Fruit fly (Drosophila melanogaster) whole organism, wandering third instar larva: ENCODE data around the gene Ir62a.

Experiments
- Hr83 ChIP-seq: fragments of 200-300 bp; sonication (Bioruptor generic); optimal IDR thresholded peaks from 2 replicates; lab custom pipeline; 2016; ENCODE audit warnings: missing biosample characterization, mild to moderate bottlenecking, missing genetic modification characterization, moderate library complexity; ENCODE audit not compliant: poor library complexity, severe bottlenecking
- Mio ChIP-seq: sonication (Bioruptor generic); optimal IDR thresholded peaks from 2 replicates; lab custom pipeline; 2016; ENCODE audit warnings: missing biosample characterization, missing genetic modification characterization
- ey ChIP-seq: fragments of 200-800 bp; sonication (Bioruptor generic); optimal IDR thresholded peaks from 2 replicates; lab custom pipeline; 2016; ENCODE audit warnings: missing biosample characterization, missing genetic modification characterization
- h ChIP-seq: fragments of 200-800 bp; sonication (Bioruptor generic); optimal IDR thresholded peaks from 3 replicates; lab custom pipeline; 2016; ENCODE audit warnings: missing biosample characterization, mild to moderate bottlenecking, missing genetic modification characterization
- psq ChIP-seq: fragments of 200-800 bp; sonication (Bioruptor generic); optimal IDR thresholded peaks from 3 replicates; lab custom pipeline; 2017; ENCODE audit warnings: missing biosample characterization, mild to moderate bottlenecking, missing genetic modification characterization, moderate library complexity
- sv ChIP-seq: fragments of 200-800 bp; sonication (Bioruptor generic); optimal IDR thresholded peaks from 3 replicates; lab custom pipeline; 2016; ENCODE audit warnings: missing biosample characterization, missing genetic modification characterization
- woc ChIP-seq: sonication (Bioruptor generic); optimal IDR thresholded peaks from 2 replicates; lab custom pipeline; 2016; ENCODE audit warnings: missing biosample characterization, mild to moderate bottlenecking, missing genetic modification characterization

DNA sequence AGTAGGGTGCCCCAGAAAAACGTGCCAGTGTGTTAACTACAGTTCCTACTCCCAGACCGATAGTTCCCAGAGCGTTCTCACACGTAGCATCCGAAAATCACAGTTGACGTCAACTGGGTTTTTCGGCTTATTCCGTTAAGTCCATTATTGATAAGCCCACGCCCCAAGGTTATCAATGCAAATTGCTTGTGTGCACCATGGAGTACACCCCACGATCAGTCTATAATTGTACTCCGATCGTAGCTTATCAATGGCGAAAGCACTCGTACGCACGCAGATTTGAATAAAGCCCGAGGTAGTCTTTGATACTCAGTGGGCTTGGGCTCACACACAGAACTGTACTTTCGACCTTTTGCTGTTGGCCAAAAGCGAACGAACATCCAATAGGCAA lies 16.1 kb upstream of the Ir62a start:
- TF ChIP-seq woc (no peak), sv (GFP tag; lab: Kevin White, UChicago) (no peak), psq (GFP tag; lab: Kevin White, UChicago) (no peak), ey (GFP tag; lab: Kevin White, UChicago) (no peak), Hr83 (GFP tag; lab: Kevin White, UChicago) (no peak), Mio (GFP tag; lab: Kevin White, UChicago) (no peak), h (GFP tag; lab: Kevin White, UChicago) (no peak)
